Worm (Caenorhabditis elegans): ENCODE measurements around the gene K09F6.15.
"Not testable (repeated sequence)": the region's sequence is repeated elsewhere in the genome, so short reads cannot be mapped to it uniquely, and the experiment has no call there.

The K09F6.15 gene

ce11 chrII:2289441-2289840 lies 12.1 kb upstream of the K09F6.15 start:
- TF ChIP-seq unc-62 (GFP tag; optimal IDR thresholded peaks at IDR 0.05 in 1 of 2) (peak in 1 of 2 experiments; percentile 95), unc-62 (tag; optimal IDR thresholded peaks at IDR 0.05) (no peak), hif-1 (tag; optimal IDR thresholded peaks at IDR 0.05) (peak in 1 of 2 experiments; percentile 16), nhr-28 (tag; optimal IDR thresholded peaks at IDR 0.05) (no peak), nhr-11 (tag; optimal IDR thresholded peaks at IDR 0.05) (peak; percentile 22), ceh-20 (GFP tag; IDR thresholded peaks at IDR 0.05) (peak; percentile 72; the same call in 1 of the 2 replicates), vab-7 (GFP tag; IDR thresholded peaks at IDR 0.05) (peak; percentile 55; the same call in 1 of the 2 replicates), zag-1 (tag; optimal IDR thresholded peaks at IDR 0.05) (no peak), saeg-2 (GFP tag; IDR thresholded peaks at IDR 0.05) (no peak)

- TF ChIP-seq attf-4 (tag; optimal IDR thresholded peaks at IDR 0.05) (no peak), Y5F2A.4 (GFP tag; optimal IDR thresholded peaks at IDR 0.05) (no peak), T26A8.4 (GFP tag; IDR thresholded peaks at IDR 0.05) (no peak), zfp-3 (GFP tag; conservative IDR thresholded peaks at IDR 0.05) (no peak), dpl-1 (GFP tag; optimal IDR thresholded peaks at IDR 0.05) (no peak), snpc-4 (tag; optimal IDR thresholded peaks at IDR 0.05) (no peak), duxl-1 (tag; optimal IDR thresholded peaks at IDR 0.05; ENCODE audit: poor library complexity) (no peak), daf-19 (GFP tag; conservative IDR thresholded peaks at IDR 0.05) (no peak), snpc-1.2 (GFP tag; IDR thresholded peaks at IDR 0.05) (no peak), arid-1 (GFP tag; conservative IDR thresholded peaks at IDR 0.05) (no peak)
These were observed 11.5 kb upstream of the K09F6.15 start, which contains the start of the genes K09F6.10 and K09F6.13 for ce11 chrII:2288798-2289197. K09F6.10 (minus strand) TSS chrII:2288883. K09F6.13 (plus strand) TSS chrII:2289114.

- peak in 1 of 2 experiments; percentile 92 for TF ChIP-seq unc-62 (GFP tag; optimal IDR thresholded peaks at IDR 0.05 in 1 of 2)
- no peak for TF ChIP-seq unc-62 (tag; optimal IDR thresholded peaks at IDR 0.05)
- TF ChIP-seq ZK546.5 (tag; optimal IDR thresholded peaks at IDR 0.05): no peak
These were observed 7.4 kb upstream of the K09F6.15 start for ce11 chrII:2284703-2285102.

- not testable (repeated sequence) for TF ChIP-seq zfp-3 (GFP tag; conservative IDR thresholded peaks at IDR 0.05); pha-4 (GFP tag; IDR thresholded peaks at IDR 0.05); pha-4 (tag; optimal IDR thresholded peaks at IDR 0.05); lin-1 (GFP tag; IDR thresholded peaks at IDR 0.05)
These were observed 5.3 kb upstream of the K09F6.15 start, which contains the start of gene K09F6.9 for ce11 chrII:2282599-2282998. K09F6.9 (minus strand) TSS chrII:2282699.

ce11 chrII:2279839-2280238 lies 2.5 kb upstream of the K09F6.15 start, which contains the start of gene K09F6.11:
K09F6.11 (plus strand) TSS chrII:2280139.
- TF ChIP-seq ZK546.5 (tag; optimal IDR thresholded peaks at IDR 0.05) (no peak), unc-62 (GFP tag; optimal IDR thresholded peaks at IDR 0.05 in 1 of 2) (peak in 1 of 2 experiments; percentile 48), unc-62 (tag; optimal IDR thresholded peaks at IDR 0.05) (no peak)

ce11 chrII:2279263-2279662 lies 1.9 kb upstream of the K09F6.15 start, which contains the start of gene K09F6.6:
K09F6.6 (minus strand) TSS chrII:2279305.
- TF ChIP-seq unc-62 (GFP tag; optimal IDR thresholded peaks at IDR 0.05 in 1 of 2) (no peak), unc-62 (tag; optimal IDR thresholded peaks at IDR 0.05) (no peak), Y48G9A.11 (GFP tag; IDR thresholded peaks at IDR 0.05) (no peak), nhr-28 (tag; optimal IDR thresholded peaks at IDR 0.05) (no peak), ZK337.2 (GFP tag; IDR thresholded peaks at IDR 0.05) (peak; percentile 27; the same call in 1 of the 2 replicates), egl-27 (tag; optimal IDR thresholded peaks at IDR 0.05) (no peak), lin-13 (GFP tag; optimal IDR thresholded peaks at IDR 0.05) (no peak), sdz-12 (GFP tag; optimal IDR thresholded peaks at IDR 0.05) (no peak), T26A8.4 (GFP tag; IDR thresholded peaks at IDR 0.05) (no peak), F26F4.8 (GFP tag; conservative IDR thresholded peaks at IDR 0.05) (0 out of 2 replicates have a peak, but pooled peaks have one; percentile 47), mxl-2 (GFP tag; conservative IDR thresholded peaks at IDR 0.05) (no peak), dpl-1 (GFP tag; optimal IDR thresholded peaks at IDR 0.05) (no peak), D1046.2 (GFP tag; IDR thresholded peaks at IDR 0.05) (0 out of 2 replicates have a peak, but pooled peaks have one; percentile 11), F49E8.2 (tag; optimal IDR thresholded peaks at IDR 0.05; ENCODE audit: borderline replicate concordance) (no peak), jun-1 (tag; optimal IDR thresholded peaks at IDR 0.05) (no peak), set-16 (GFP tag; IDR thresholded peaks at IDR 0.05) (peak; percentile 70), cey-2 (tag; optimal IDR thresholded peaks at IDR 0.05; ENCODE audit: borderline replicate concordance, insufficient read depth) (no peak), aly-2 (tag; optimal IDR thresholded peaks at IDR 0.05) (no peak), F37D6.2 (tag; optimal IDR thresholded peaks at IDR 0.05) (no peak), lin-1 (GFP tag; IDR thresholded peaks at IDR 0.05) (no peak)

Measured in whole organism, L4 larva.